Worm (Caenorhabditis elegans) whole organism, mixed stage, embryonic: Measurements from ENCODE around the gene Y38A10A.2.

ENCODE experiments used
- hlh-1 ChIP-seq: fragments of 150-350 bp; optimal IDR thresholded peaks from 2 replicates; lab custom pipeline; 2014; ENCODE audit warnings: missing biosample characterization, missing genetic modification reagents, missing genetic modification characterization
- lin-13 ChIP-seq: fragments of 150-350 bp; optimal IDR thresholded peaks from 2 replicates; lab custom pipeline; 2014; ENCODE audit warnings: missing biosample characterization, missing genetic modification characterization
- nhr-12 ChIP-seq: fragments of 150-350 bp; optimal IDR thresholded peaks from 2 replicates; lab custom pipeline; 2014; ENCODE audit warnings: missing biosample characterization, missing genetic modification characterization
- nhr-237 ChIP-seq: fragments of 150-350 bp; optimal IDR thresholded peaks from 2 replicates; lab custom pipeline; 2014; ENCODE audit warnings: missing biosample characterization, missing genetic modification characterization
- unc-39 ChIP-seq: fragments of 150-350 bp; optimal IDR thresholded peaks from 2 replicates; lab custom pipeline; 2014; ENCODE audit warnings: missing biosample characterization, missing genetic modification characterization

DNA sequence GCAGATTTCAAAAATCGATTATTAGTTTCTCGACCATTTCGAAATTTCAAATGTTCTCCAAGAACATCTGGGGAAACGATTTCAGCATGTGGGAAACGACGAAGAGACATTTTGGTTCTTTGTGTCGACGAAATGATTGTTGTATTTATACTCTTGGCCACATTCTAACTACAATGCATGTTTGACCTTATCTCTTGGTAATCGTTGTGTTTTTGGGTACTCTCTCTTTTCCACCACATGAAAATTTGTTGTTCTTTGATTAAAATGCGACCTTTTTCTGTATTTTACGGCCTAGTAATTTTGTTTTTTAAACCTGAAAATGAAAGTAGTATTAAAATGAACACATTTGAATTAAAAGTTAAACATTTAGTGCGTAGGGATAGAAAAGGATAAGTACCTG lies 49.6 kb upstream of the Y38A10A.2 start, which contains the start of gene F17A9.5:
- TF ChIP-seq nhr-12 (no peak), unc-39 (tag; lab: Kevin White, UChicago) (no peak), nhr-237 (no peak), lin-13 (tag; lab: Kevin White, UChicago) (no peak), hlh-1 (tag; lab: Kevin White, UChicago) (no peak)
